Fruit fly (Drosophila melanogaster): ENCODE measurements around the gene Cln3.
A peak's percentile ranks its signal among the peaks of the same experiment; 100 is the strongest.

Gene Cln3

dm6 chr3L:17856655-17857479 lies 42.9 kb upstream of the Cln3 start, which contains the start of gene CG5535 (continued):
- TF ChIP-seq GATAe (GFP tag; conservative IDR thresholded peaks at IDR 0.05) (no peak; the same call in 1 of the 2 replicates), CG31365 (tag; optimal IDR thresholded peaks at IDR 0.05) (peak; percentile 43), dmrt11E (tag; optimal IDR thresholded peaks at IDR 0.05) (peak; percentile 77), Rfx (GFP tag; IDR thresholded peaks at IDR 0.05) (peak; percentile 88), Eip74EF (GFP tag; optimal IDR thresholded peaks at IDR 0.05) (peak in 1 of 2 experiments; percentile 82), Sry-δ (GFP tag; optimal IDR thresholded peaks at IDR 0.05) (peak; percentile 2), CG8359 (GFP tag; optimal IDR thresholded peaks at IDR 0.05; ENCODE audit: borderline replicate concordance) (peak; percentile 48), CG7963 (GFP tag; IDR thresholded peaks at IDR 0.05; ENCODE audit: partially characterized antibody) (no peak), Myb (GFP tag; optimal IDR thresholded peaks at IDR 0.05) (peak; percentile 24), yki (optimal IDR thresholded peaks at IDR 0.05) (no peak), sd (tag; optimal IDR thresholded peaks at IDR 0.05) (peak; percentile 28), CG8765 (GFP tag; IDR thresholded peaks at IDR 0.05) (0 out of 2 replicates have a peak, but pooled peaks have one; percentile 17), CG6175 (GFP tag; IDR thresholded peaks at IDR 0.05) (peak; percentile 35; the same call in 1 of the 3 replicates), Neu2 (GFP tag; optimal IDR thresholded peaks at IDR 0.05; ENCODE audit: borderline replicate concordance) (no peak), ham (GFP tag; IDR thresholded peaks at IDR 0.05) (no peak), Rx (GFP tag; IDR thresholded peaks at IDR 0.05) (peak; percentile 65), klu (GFP tag; IDR thresholded peaks at IDR 0.05) (peak; percentile 52), ab (GFP tag; optimal IDR thresholded peaks at IDR 0.05) (no peak), CG18011 (GFP tag; optimal IDR thresholded peaks at IDR 0.05) (peak; percentile 61), Nf-YC (tag; optimal IDR thresholded peaks at IDR 0.05) (peak; percentile 84), CG7987 (GFP tag; optimal IDR thresholded peaks at IDR 0.05) (peak; percentile 50), CG9437 (GFP tag; optimal IDR thresholded peaks at IDR 0.05) (peak; percentile 93), Gug (GFP tag; IDR thresholded peaks at IDR 0.05) (peak; percentile 82), CG18619 (GFP tag; optimal IDR thresholded peaks at IDR 0.05) (peak; percentile 90), gro (GFP tag; optimal IDR thresholded peaks at IDR 0.05) (peak; percentile 3), pum (GFP tag; optimal IDR thresholded peaks at IDR 0.05) (peak; percentile 12), jigr1 (GFP tag; IDR thresholded peaks at IDR 0.05) (no peak), bbx (GFP tag; IDR thresholded peaks at IDR 0.05; ENCODE audit: partially characterized antibody) (no peak), fd96Cb (tag; optimal IDR thresholded peaks at IDR 0.05) (peak; percentile 76), corto (GFP tag; optimal IDR thresholded peaks at IDR 0.05) (no peak), oc (tag; optimal IDR thresholded peaks at IDR 0.05) (no peak), CG7357 (GFP tag; IDR thresholded peaks at IDR 0.05) (peak; percentile 53; the same call in 2 of the 3 replicates), zf30C (GFP tag; optimal IDR thresholded peaks at IDR 0.05) (no peak), tap (tag; optimal IDR thresholded peaks at IDR 0.05) (peak; percentile 65), Ssrp (tag; optimal IDR thresholded peaks at IDR 0.05) (peak; percentile 87), CG4360 (GFP tag; IDR thresholded peaks at IDR 0.05) (no peak), CG10565 (GFP tag; optimal IDR thresholded peaks at IDR 0.05) (no peak), CTCF (GFP tag; optimal IDR thresholded peaks at IDR 0.05) (peak; percentile 7), kni (GFP tag; optimal IDR thresholded peaks at IDR 0.05) (peak; percentile 58), CG2129 (GFP tag; IDR thresholded peaks at IDR 0.05; ENCODE audit: partially characterized antibody) (no peak), cato (GFP tag; optimal IDR thresholded peaks at IDR 0.05; ENCODE audit: borderline replicate concordance) (peak; percentile 69), run (tag; optimal IDR thresholded peaks at IDR 0.05) (peak; percentile 58), ci (GFP tag; IDR thresholded peaks at IDR 0.05) (peak; percentile 93), zen (tag; optimal IDR thresholded peaks at IDR 0.05) (peak; percentile 59), ind (GFP tag; optimal IDR thresholded peaks at IDR 0.05) (peak; percentile 60), CG4424 (GFP tag; optimal IDR thresholded peaks at IDR 0.05) (peak; percentile 86), H15 (GFP tag; IDR thresholded peaks at IDR 0.05) (peak; percentile 35; the same call in 1 of the 3 replicates), mam (GFP tag; optimal IDR thresholded peaks at IDR 0.05) (peak; percentile 57), CG5953 (GFP tag; IDR thresholded peaks at IDR 0.05) (peak; percentile 74)

Measured in whole organism, embryonic.